Worm (Caenorhabditis elegans): Measurements from ENCODE around the gene men-1.

ce11 chrII:14269142-14269593, 35.2 kb upstream of the men-1 start, which contains the start of gene Y54G11A.1:
- TF ChIP-seq lsy-2 (tag; optimal IDR thresholded peaks at IDR 0.05) (no peak), nhr-42 (GFP tag; IDR thresholded peaks at IDR 0.05) (no peak), nhr-11 (tag; optimal IDR thresholded peaks at IDR 0.05) (no peak), mdl-1 (tag; optimal IDR thresholded peaks at IDR 0.05) (no peak), R02D3.7 (tag; optimal IDR thresholded peaks at IDR 0.05) (no peak)
